Worm (Caenorhabditis elegans) whole organism, L4 larva: ENCODE measurements around the gene C49A9.10.
"Not testable (repeated sequence)": the region's sequence is repeated elsewhere in the genome, so short reads cannot be mapped to it uniquely, and the experiment has no call there.

Experiments used
- F26F4.8 ChIP-seq: fragments of 200-800 bp; sonication (Bioruptor generic); conservative IDR thresholded peaks from 2 replicates; pipeline ENCODE4 v1.3.6; 2022; ENCODE audit warnings: missing genetic modification characterization, missing compliant biosample characterization
- Y105C5A.15 ChIP-seq: fragments of 200-800 bp; sonication (Bioruptor generic); IDR thresholded peaks from 2 replicates; pipeline ENCODE4 v1.3.6; 2022; ENCODE audit warnings: missing genetic modification characterization, missing compliant biosample characterization
- ZK337.2 ChIP-seq: fragments of 200-800 bp; sonication (Bioruptor generic); IDR thresholded peaks from 2 replicates; pipeline ENCODE4 v1.3.6; 2022; ENCODE audit warnings: missing genetic modification reagents, missing genetic modification characterization, missing compliant biosample characterization
- aha-1 ChIP-seq: fragments of 150-350 bp; peaks from one replicate; lab custom pipeline; 2014; ENCODE audit warnings: missing biosample characterization, missing genetic modification characterization
- ama-1 ChIP-seq: fragments of 150-350 bp; optimal IDR thresholded peaks from 2 replicates; lab custom pipeline; 2014; ENCODE audit warnings: inconsistent platforms, mixed read lengths
- ceh-20 ChIP-seq: fragments of 200-800 bp; sonication (Bioruptor generic); IDR thresholded peaks from 2 replicates; pipeline ENCODE4 v1.3.6; 2022; ENCODE audit warnings: missing genetic modification reagents, missing genetic modification characterization, missing compliant biosample characterization
- ceh-44 ChIP-seq: fragments of 200-800 bp; sonication (Bioruptor generic); IDR thresholded peaks from 2 replicates; pipeline ENCODE4 v1.3.6; 2022; ENCODE audit warnings: missing genetic modification reagents, missing genetic modification characterization, missing compliant biosample characterization
- ceh-82 ChIP-seq: sonication (generic microtip); optimal IDR thresholded peaks from 2 replicates; lab custom pipeline; 2017; ENCODE audit warnings: missing biosample characterization, missing genetic modification characterization
- ctbp-1 ChIP-seq: fragments of 200-800 bp; sonication (Bioruptor generic); IDR thresholded peaks from 2 replicates; pipeline ENCODE4 v1.3.6; 2022; ENCODE audit warnings: missing genetic modification reagents, missing genetic modification characterization, missing compliant biosample characterization
- daf-16 ChIP-seq, 3 experiments: sonication (generic microtip); optimal IDR thresholded peaks; 2 replicates each; lab custom pipeline; 2016 to 2017; ENCODE audit warnings: missing genetic modification characterization in 3 of 3, missing genetic modification reagents in 3 of 3, mild to moderate bottlenecking in 2 of 3, missing compliant biosample characterization in 2 of 3, missing biosample characterization in 1 of 3, moderate library complexity in 1 of 3
- daf-19 ChIP-seq: fragments of 200-800 bp; sonication (Bioruptor generic); conservative IDR thresholded peaks from 2 replicates; pipeline ENCODE4 v1.3.6; 2022; ENCODE audit warnings: missing genetic modification characterization, missing compliant biosample characterization
- dmd-6 ChIP-seq: fragments of 200-800 bp; sonication (Bioruptor generic); IDR thresholded peaks from 2 replicates; pipeline ENCODE4 v1.3.6; 2022; ENCODE audit warnings: missing genetic modification reagents, missing genetic modification characterization, missing compliant biosample characterization
- dve-1 ChIP-seq: sonication (generic microtip); optimal IDR thresholded peaks from 2 replicates; lab custom pipeline; 2017; ENCODE audit warnings: antibody characterized with exemption, mild to moderate bottlenecking, missing genetic modification characterization, missing compliant biosample characterization; ENCODE audit not compliant: insufficient read depth
- egl-43 ChIP-seq: fragments of 200-800 bp; sonication (Bioruptor generic); IDR thresholded peaks from 2 replicates; pipeline ENCODE4 v1.3.6; 2022; ENCODE audit warnings: missing genetic modification reagents, missing genetic modification characterization, missing compliant biosample characterization
- fos-1 ChIP-seq: fragments of 150-350 bp; optimal IDR thresholded peaks from 2 replicates; lab custom pipeline; 2014; ENCODE audit warnings: missing biosample characterization, missing genetic modification characterization
- hlh-30 ChIP-seq: sonication (generic microtip); optimal IDR thresholded peaks from 2 replicates; lab custom pipeline; 2017; ENCODE audit warnings: antibody characterized with exemption, mild to moderate bottlenecking, missing genetic modification characterization, missing compliant biosample characterization; ENCODE audit not compliant: insufficient read depth
- jun-1 ChIP-seq: fragments of 150-350 bp; optimal IDR thresholded peaks from 2 replicates; lab custom pipeline; 2014; ENCODE audit warnings: missing biosample characterization, missing genetic modification reagents, missing genetic modification characterization
- lin-38 ChIP-seq: fragments of 200-800 bp; sonication (Bioruptor generic); IDR thresholded peaks from 2 replicates; pipeline ENCODE4 v1.3.6; 2022; ENCODE audit warnings: missing genetic modification reagents, missing genetic modification characterization, missing compliant biosample characterization
- lsy-2 ChIP-seq, 2 experiments: fragments of 150-350 bp in 1 of 2; sonication (generic microtip) in 1 of 2; optimal IDR thresholded peaks; 2 replicates each; lab custom pipeline; 2014 to 2017; ENCODE audit warnings: missing biosample characterization in 2 of 2, missing genetic modification characterization in 2 of 2
- madf-9 ChIP-seq: fragments of 200-800 bp; sonication (Bioruptor generic); conservative IDR thresholded peaks from 2 replicates; pipeline ENCODE4 v1.3.6; 2022; ENCODE audit warnings: missing genetic modification reagents, missing genetic modification characterization, missing compliant biosample characterization
- mdl-1 ChIP-seq, 2 experiments: fragments of 150-350 bp in 1 of 2; sonication (generic microtip) in 1 of 2; optimal IDR thresholded peaks; 2 replicates each; lab custom pipeline; 2014 to 2017; ENCODE audit warnings: missing biosample characterization in 2 of 2, missing genetic modification characterization in 2 of 2
- mxl-3 ChIP-seq: fragments of 200-800 bp; sonication (Bioruptor generic); optimal IDR thresholded peaks from 2 replicates; lab custom pipeline; 2018; ENCODE audit warnings: mild to moderate bottlenecking, missing genetic modification characterization, missing compliant biosample characterization
- nhr-111 ChIP-seq: fragments of 200-800 bp; sonication (Bioruptor generic); optimal IDR thresholded peaks from 2 replicates; lab custom pipeline; 2018; ENCODE audit warnings: mild to moderate bottlenecking, missing genetic modification characterization, missing compliant biosample characterization
- nhr-28 ChIP-seq: fragments of 150-350 bp; optimal IDR thresholded peaks from 2 replicates; lab custom pipeline; 2014; ENCODE audit warnings: missing biosample characterization, missing genetic modification characterization
- nhr-41 ChIP-seq: fragments of 200-800 bp; sonication (Bioruptor generic); IDR thresholded peaks from 2 replicates; pipeline ENCODE4 v1.3.6; 2022; ENCODE audit warnings: missing genetic modification reagents, missing genetic modification characterization, missing compliant biosample characterization
- nhr-42 ChIP-seq: fragments of 200-800 bp; sonication (Bioruptor generic); IDR thresholded peaks from 2 replicates; pipeline ENCODE4 v1.3.6; 2022; ENCODE audit warnings: missing genetic modification characterization, missing compliant biosample characterization
- php-3 ChIP-seq: fragments of 200-800 bp; sonication (Bioruptor generic); IDR thresholded peaks from 2 replicates; pipeline ENCODE4 v1.3.6; 2022; ENCODE audit warnings: missing genetic modification reagents, missing genetic modification characterization, missing compliant biosample characterization
- pqm-1 ChIP-seq: sonication (generic microtip); optimal IDR thresholded peaks from 2 replicates; lab custom pipeline; 2017; ENCODE audit warnings: missing biosample characterization, missing genetic modification characterization
- rbr-2 ChIP-seq: sonication (generic microtip); optimal IDR thresholded peaks from 2 replicates; lab custom pipeline; 2016; ENCODE audit warnings: missing genotype, missing genetic modification characterization, missing compliant biosample characterization
- saeg-2 ChIP-seq: fragments of 200-800 bp; sonication (Bioruptor generic); IDR thresholded peaks from 2 replicates; pipeline ENCODE4 v1.3.6; 2022; ENCODE audit warnings: missing genetic modification reagents, missing genetic modification characterization, missing compliant biosample characterization
- sdz-12 ChIP-seq: fragments of 200-800 bp; sonication (Bioruptor generic); optimal IDR thresholded peaks from 2 replicates; lab custom pipeline; 2018; ENCODE audit warnings: mild to moderate bottlenecking, missing genetic modification characterization, missing compliant biosample characterization
- snpc-1.2 ChIP-seq: fragments of 200-800 bp; sonication (Bioruptor generic); IDR thresholded peaks from 2 replicates; pipeline ENCODE4 v1.3.6; 2022; ENCODE audit warnings: missing genetic modification reagents, missing genetic modification characterization, missing compliant biosample characterization
- unc-62 ChIP-seq, 3 experiments: fragments of 150-350 bp in 1 of 3; sonication (generic microtip); optimal IDR thresholded peaks in 2 of 3; peaks in 1 of 3; 1 replicate in 1 of 3; 2 replicates in 2 of 3; lab custom pipeline; 2014 to 2017; ENCODE audit warnings: missing biosample characterization in 3 of 3, missing genetic modification characterization in 3 of 3, missing genetic modification reagents in 3 of 3, missing genotype in 1 of 3
- ztf-7 ChIP-seq: fragments of 150-350 bp; optimal IDR thresholded peaks from 2 replicates; lab custom pipeline; 2014; ENCODE audit warnings: missing biosample characterization, missing genetic modification characterization

C49A9.10 gene

DNA sequence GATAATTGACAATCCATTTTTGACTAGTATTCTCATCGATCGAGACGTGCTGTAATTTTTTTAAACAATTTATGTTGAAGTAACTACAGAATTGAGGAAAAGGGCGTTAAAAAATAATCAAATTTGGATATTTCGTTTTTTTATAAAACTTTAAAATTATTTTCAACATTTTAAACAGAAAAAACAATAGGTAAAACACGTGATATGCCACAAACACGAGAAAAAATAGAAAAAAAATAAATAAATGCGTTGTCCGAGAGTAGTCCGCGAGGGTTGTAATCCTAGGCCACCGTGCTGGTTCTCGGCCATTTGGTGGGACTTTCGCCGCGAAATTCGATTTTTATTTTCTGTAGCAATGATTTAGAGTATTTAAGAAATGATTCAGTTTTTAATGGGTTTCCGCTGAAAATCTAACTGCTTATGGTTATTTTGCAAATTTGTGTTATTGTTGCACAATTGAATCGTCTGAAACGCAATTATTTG, at the start of gene C49A9.10 (continued):
- TF ChIP-seq ctbp-1 (0 out of 2 replicates have a peak, but pooled peaks have one; percentile 28), aha-1 (tag; lab: Kevin White, UChicago) (peak; percentile 52), mdl-1 (tag; optimal IDR thresholded peaks at IDR 0.05; lab: Kevin White, UChicago) (no peak), ceh-20 (GFP tag; lab: Robert Waterston, UW) (no peak; the same call in 1 of the 2 replicates), nhr-111 (no peak), rbr-2 (tag; lab: Kevin White, UChicago) (peak; percentile 70), ztf-7 (tag; lab: Kevin White, UChicago) (peak; percentile 55)
- TF ChIP-seq, all 104 proteins: peak for 35

DNA sequence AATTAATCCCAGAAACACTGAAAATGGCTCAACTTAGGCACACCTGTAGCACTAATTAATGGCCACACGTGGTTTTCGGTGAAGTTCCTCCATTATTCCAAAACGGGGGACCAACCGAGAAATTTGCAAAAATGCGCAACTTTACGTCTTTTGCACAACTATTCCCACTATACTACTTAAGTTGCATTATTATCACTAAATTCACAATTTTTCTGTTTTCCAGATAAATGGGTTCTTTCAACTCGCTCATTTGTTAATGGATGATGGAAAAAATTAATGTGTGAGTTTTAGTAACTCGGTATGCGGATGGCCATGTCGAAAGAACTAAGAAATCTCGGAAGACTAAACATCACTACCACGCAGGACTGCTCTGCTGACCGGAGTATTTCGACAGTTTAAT, 48.5 kb upstream of the C49A9.10 start, which contains the start of gene T13A10.64:
Gene T13A10.64, plus strand, starts transcription at position 301 of the 400 bp plus-strand sequence.
- TF ChIP-seq pqm-1 (tag; lab: Kevin White, UChicago) (no peak), nhr-41 (GFP tag; lab: Robert Waterston, UW) (no peak), hlh-30 (tag; lab: Kevin White, UChicago) (no peak), php-3 (GFP tag; lab: Robert Waterston, UW) (no peak), nhr-42 (GFP tag; lab: Robert Waterston, UW) (no peak), saeg-2 (GFP tag; lab: Robert Waterston, UW) (no peak), rbr-2 (tag; lab: Kevin White, UChicago) (no peak), mxl-3 (no peak), ceh-82 (tag; lab: Kevin White, UChicago) (no peak), ZK337.2 (no peak), ama-1 (no peak), madf-9 (GFP tag; lab: Robert Waterston, UW) (no peak), snpc-1.2 (no peak), F26F4.8 (GFP tag; lab: Robert Waterston, UW) (no peak), sdz-12 (GFP tag; lab: Kevin White, UChicago) (no peak)

DNA sequence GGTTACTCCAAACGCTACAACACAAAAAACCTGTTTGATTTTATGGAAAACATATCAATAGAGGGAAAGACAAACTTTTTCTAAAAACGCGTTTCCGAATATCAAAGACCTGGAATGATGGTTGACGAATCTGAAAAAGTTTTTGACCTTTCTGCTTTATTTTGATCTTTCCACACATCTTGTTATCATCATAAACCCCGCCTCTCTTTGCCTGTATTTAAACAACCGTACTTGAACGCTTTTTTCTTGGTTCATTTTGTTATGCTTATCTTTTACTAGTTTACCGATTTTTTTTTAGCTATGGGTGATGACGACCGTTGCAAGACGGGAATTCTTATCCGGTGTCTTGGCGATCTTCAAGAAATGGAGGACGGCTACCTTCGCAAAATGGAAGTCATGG, 46.9 kb upstream of the C49A9.10 start, which contains the start of gene T13A10.2:
Gene T13A10.2, plus strand, starts transcription at position 301 of the 400 bp plus-strand sequence.
- not testable (repeated sequence) for TF ChIP-seq Y105C5A.15 (GFP tag; lab: Robert Waterston, UW); egl-43 (GFP tag; lab: Robert Waterston, UW); daf-19
- TF ChIP-seq, all 104 proteins: peak for 0; not testable (repeated sequence) for 104

DNA sequence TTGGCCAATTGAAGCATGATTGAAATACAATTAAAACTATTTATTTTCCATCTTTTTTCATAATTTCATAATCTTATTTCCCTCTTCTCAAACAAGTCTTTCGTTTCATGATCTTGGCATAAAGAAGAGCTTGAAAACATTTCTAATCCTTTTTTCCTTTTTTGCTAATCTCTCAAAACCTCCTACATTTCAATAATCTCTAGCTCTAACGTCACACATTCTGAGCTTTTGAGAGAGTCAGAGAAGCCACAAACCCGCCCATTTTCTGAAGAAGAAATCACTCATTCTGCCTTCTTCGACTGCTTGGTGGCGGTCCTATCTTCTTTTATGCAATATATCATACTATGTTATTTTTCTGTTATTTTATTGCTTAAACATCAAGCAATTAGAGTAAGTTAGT, 43.4 kb upstream of the C49A9.10 start, which contains the start of gene F58F9.1:
Gene F58F9.1, plus strand, starts transcription at position 251 of the 400 bp plus-strand sequence.
- TF ChIP-seq hlh-30 (tag; lab: Kevin White, UChicago) = peak; percentile 6
- no peak for TF ChIP-seq lin-38 (GFP tag; lab: Robert Waterston, UW)
- TF ChIP-seq aha-1 (tag; lab: Kevin White, UChicago) = peak; percentile 44
- TF ChIP-seq unc-62 (GFP tag; optimal IDR thresholded peaks at IDR 0.05 in 1 of 2; lab: Kevin White, UChicago) = peak in 1 of 2 experiments; percentile 16
- TF ChIP-seq unc-62 (tag; optimal IDR thresholded peaks at IDR 0.05; lab: Kevin White, UChicago) = no peak

DNA sequence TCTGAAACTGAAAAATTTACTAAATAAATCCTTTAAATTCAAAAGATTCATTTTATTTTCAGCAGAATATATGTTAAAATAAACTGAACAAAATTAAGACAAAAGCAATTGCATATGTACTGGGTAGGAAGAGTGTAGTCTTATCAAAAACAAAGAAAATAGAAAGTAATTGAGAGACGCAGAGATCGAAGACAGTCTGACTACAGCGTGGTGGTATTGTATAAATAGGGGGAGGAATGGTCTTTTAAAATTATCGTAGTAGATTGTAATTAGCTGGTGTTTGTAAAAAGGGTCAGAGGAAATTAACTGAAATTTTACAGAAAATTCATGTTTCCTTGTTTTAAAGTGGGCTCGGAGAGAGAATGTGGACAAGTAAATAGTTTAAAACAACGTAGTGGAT, 42.3 kb upstream of the C49A9.10 start, which contains the start of gene acox-3:
Gene acox-3, minus strand, starts transcription at position 7 of the 400 bp plus-strand sequence.
- TF ChIP-seq ceh-44 (GFP tag; lab: Robert Waterston, UW) (no peak), pqm-1 (tag; lab: Kevin White, UChicago) (peak; percentile 53), dve-1 (tag; lab: Kevin White, UChicago) (peak; percentile 40), dmd-6 (GFP tag; lab: Robert Waterston, UW) (0 out of 2 replicates have a peak, but pooled peaks have one; percentile 13), nhr-28 (tag; lab: Kevin White, UChicago) (peak; percentile 66), lsy-2 (tag; optimal IDR thresholded peaks at IDR 0.05; lab: Kevin White, UChicago) (no peak), jun-1 (tag; lab: Kevin White, UChicago) (no peak), fos-1 (tag; lab: Kevin White, UChicago) (no peak), daf-16 (GFP tag; optimal IDR thresholded peaks at IDR 0.05; lab: Kevin White, UChicago) (no peak), daf-16 (tag; optimal IDR thresholded peaks at IDR 0.05; lab: Kevin White, UChicago) (peak; percentile 88), mdl-1 (tag; optimal IDR thresholded peaks at IDR 0.05; lab: Kevin White, UChicago) (no peak)
